ENCODE assay signal across 1 fruit fly cellular context in the genomic region with DNA sequence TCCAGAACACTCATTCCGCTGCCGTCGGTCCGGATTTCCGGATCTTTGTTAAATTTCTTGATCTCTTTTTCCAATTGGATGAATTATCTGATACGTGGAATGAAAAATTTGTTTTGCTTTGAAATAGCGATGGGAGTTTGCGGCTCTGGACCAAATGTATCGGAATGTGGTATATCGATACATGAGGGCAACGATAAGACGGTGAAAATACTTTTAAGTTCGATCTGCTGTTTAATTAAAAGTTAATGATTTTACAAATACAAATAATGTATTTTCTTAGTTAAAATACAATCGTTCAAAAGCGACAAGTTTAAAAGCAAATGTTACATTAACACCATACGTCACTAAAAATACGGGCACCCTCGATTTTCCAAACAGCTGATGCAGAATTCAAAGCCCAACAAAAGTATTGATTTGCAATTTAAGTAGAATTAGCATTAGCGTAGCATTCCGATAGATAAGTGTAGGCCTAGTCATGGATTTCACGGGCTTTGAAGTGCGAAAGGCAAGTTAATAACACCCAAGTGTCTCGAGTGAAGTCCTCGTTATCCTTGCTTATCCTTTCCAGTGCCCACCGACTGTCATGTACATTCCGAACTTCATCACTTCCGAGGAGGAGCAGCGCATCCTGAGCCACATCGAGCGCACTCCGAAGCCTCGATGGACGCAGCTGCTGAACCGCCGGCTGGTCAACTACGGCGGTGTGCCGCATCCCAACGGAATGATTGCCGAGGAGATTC.
A peak's percentile ranks its signal among the peaks of the same experiment; 100 is the strongest.
TF ChIP-seq lines count a peak whose summit lies in the region.

Gene Cog4 (minus strand): TSS at position 139 of the 740 bp plus-strand sequence.
Gene CG6144 (plus strand): TSS at position 211 of the 740 bp plus-strand sequence.

TF ChIP-seq in whole organism, embryonic, 481 proteins besides CTCF, POLR2A, EP300 and RAD21 (continued from another document and continues in another):
- TF ChIP-seq Oaz (GFP tag; IDR thresholded peaks at IDR 0.05; lab: Robert Waterston, UW) (no peak), p53 (GFP tag; optimal IDR thresholded peaks at IDR 0.05; lab: Kevin White, UChicago) (no peak), Mes4 (GFP tag; optimal IDR thresholded peaks at IDR 0.05; lab: Kevin White, UChicago) (no peak), Poxn (GFP tag; IDR thresholded peaks at IDR 0.05; lab: Robert Waterston, UW) (no peak), CG7839 (tag; optimal IDR thresholded peaks at IDR 0.05; lab: Kevin White, UChicago) (no peak), gcm (GFP tag; optimal IDR thresholded peaks at IDR 0.05; lab: Kevin White, UChicago) (no peak), zfh1 (GFP tag; IDR thresholded peaks at IDR 0.05; lab: Robert Waterston, UW) (0 out of 3 replicates have a peak, but pooled peaks have one; percentile 43), Neu2 (GFP tag; optimal IDR thresholded peaks at IDR 0.05; lab: Kevin White, UChicago; ENCODE audit: borderline replicate concordance) (no peak), HLH4C (GFP tag; IDR thresholded peaks at IDR 0.05; lab: Robert Waterston, UW; ENCODE audit: partially characterized antibody) (peak; percentile 79), CG4707 (GFP tag; optimal IDR thresholded peaks at IDR 0.05; lab: Kevin White, UChicago) (no peak), danr (GFP tag; IDR thresholded peaks at IDR 0.05; lab: Robert Waterston, UW) (no peak), dimm (GFP tag; IDR thresholded peaks at IDR 0.05; lab: Robert Waterston, UW) (no peak), Bdp1 (GFP tag; optimal IDR thresholded peaks at IDR 0.05; lab: Kevin White, UChicago) (no peak), fd96Cb (tag; optimal IDR thresholded peaks at IDR 0.05; lab: Kevin White, UChicago) (no peak), CG6654 (GFP tag; optimal IDR thresholded peaks at IDR 0.05; lab: Kevin White, UChicago) (no peak), D19B (GFP tag; optimal IDR thresholded peaks at IDR 0.05; lab: Kevin White, UChicago) (no peak), peb (GFP tag; IDR thresholded peaks at IDR 0.05; lab: Robert Waterston, UW) (no peak), CG18011 (GFP tag; optimal IDR thresholded peaks at IDR 0.05; lab: Kevin White, UChicago) (no peak), HLH54F (GFP tag; optimal IDR thresholded peaks at IDR 0.05; lab: Kevin White, UChicago) (no peak), dm (GFP tag; optimal IDR thresholded peaks at IDR 0.05; lab: Kevin White, UChicago) (no peak), CG34422 (GFP tag; IDR thresholded peaks at IDR 0.05; lab: Robert Waterston, UW) (peak; percentile 55; the same call in 1 of the 3 replicates), Sin3A (optimal IDR thresholded peaks at IDR 0.05; lab: Kevin White, UChicago) (peak; percentile 64), slbo (GFP tag; IDR thresholded peaks at IDR 0.05; lab: Robert Waterston, UW) (peak; percentile 51; the same call in 1 of the 2 replicates), CG17829 (tag; optimal IDR thresholded peaks at IDR 0.05; lab: Kevin White, UChicago) (peak; percentile 27), psq (GFP tag; optimal IDR thresholded peaks at IDR 0.05; lab: Kevin White, UChicago) (no peak), ERR (GFP tag; optimal IDR thresholded peaks at IDR 0.05; lab: Kevin White, UChicago) (no peak), CG15269 (tag; optimal IDR thresholded peaks at IDR 0.05; lab: Kevin White, UChicago) (no peak), unc-4 (GFP tag; IDR thresholded peaks at IDR 0.05; lab: Robert Waterston, UW; ENCODE audit: partially characterized antibody) (peak; percentile 83), CG16813 (GFP tag; IDR thresholded peaks at IDR 0.05; lab: Robert Waterston, UW; ENCODE audit: partially characterized antibody) (peak; percentile 71), CG10543 (GFP tag; optimal IDR thresholded peaks at IDR 0.05; lab: Kevin White, UChicago) (no peak), CG13287 (GFP tag; IDR thresholded peaks at IDR 0.05; lab: Robert Waterston, UW; ENCODE audit: partially characterized antibody) (peak; percentile 88), CG14014 (GFP tag; IDR thresholded peaks at IDR 0.05; lab: Robert Waterston, UW) (peak; percentile 72), CG16779 (GFP tag; IDR thresholded peaks at IDR 0.05; lab: Robert Waterston, UW) (no peak), ind (GFP tag; optimal IDR thresholded peaks at IDR 0.05; lab: Kevin White, UChicago) (no peak), Hmx (GFP tag; optimal IDR thresholded peaks at IDR 0.05; lab: Kevin White, UChicago) (peak; percentile 41), ewg (GFP tag; optimal IDR thresholded peaks at IDR 0.05; lab: Kevin White, UChicago) (no peak), row (GFP tag; IDR thresholded peaks at IDR 0.05; lab: Robert Waterston, UW) (peak; percentile 84), E2f2 (GFP tag; IDR thresholded peaks at IDR 0.05; lab: Robert Waterston, UW) (peak; percentile 52), CHES-1-like (GFP tag; optimal IDR thresholded peaks at IDR 0.05; lab: Kevin White, UChicago) (peak; percentile 3), Asciz (GFP tag; optimal IDR thresholded peaks at IDR 0.05; lab: Kevin White, UChicago) (no peak), ranshi (GFP tag; IDR thresholded peaks at IDR 0.05; lab: Robert Waterston, UW) (peak; percentile 82; the same call in 1 of the 2 replicates), Opbp (GFP tag; IDR thresholded peaks at IDR 0.05; lab: Robert Waterston, UW; ENCODE audit: partially characterized antibody) (peak; percentile 68), Dfd (GFP tag; optimal IDR thresholded peaks at IDR 0.05; lab: Kevin White, UChicago) (no peak), CG18476 (GFP tag; optimal IDR thresholded peaks at IDR 0.05; lab: Kevin White, UChicago) (peak; percentile 0), Bteb2 (GFP tag; optimal IDR thresholded peaks at IDR 0.05; lab: Kevin White, UChicago) (no peak), Nf-YA (GFP tag; IDR thresholded peaks at IDR 0.05; lab: Robert Waterston, UW) (no peak), CG15011 (GFP tag; optimal IDR thresholded peaks at IDR 0.05; lab: Kevin White, UChicago) (no peak), lov (optimal IDR thresholded peaks at IDR 0.05; lab: Kevin White, UChicago) (no peak), lov (GFP tag; IDR thresholded peaks at IDR 0.05; lab: Robert Waterston, UW) (no peak), Six4 (GFP tag; optimal IDR thresholded peaks at IDR 0.05; lab: Kevin White, UChicago) (no peak), CG10462 (GFP tag; optimal IDR thresholded peaks at IDR 0.05; lab: Kevin White, UChicago) (no peak), wdn (GFP tag; IDR thresholded peaks at IDR 0.05; lab: Robert Waterston, UW) (no peak), CG11247 (GFP tag; IDR thresholded peaks at IDR 0.05; lab: Robert Waterston, UW) (no peak), CG12104 (GFP tag; optimal IDR thresholded peaks at IDR 0.05; lab: Kevin White, UChicago) (no peak), CG43689 (GFP tag; IDR thresholded peaks at IDR 0.05; lab: Robert Waterston, UW) (no peak), CG3407 (GFP tag; optimal IDR thresholded peaks at IDR 0.05; lab: Kevin White, UChicago) (no peak), Awh (GFP tag; IDR thresholded peaks at IDR 0.05; lab: Robert Waterston, UW) (no peak), eyg (GFP tag; optimal IDR thresholded peaks at IDR 0.05; lab: Kevin White, UChicago) (no peak), trh (GFP tag; optimal IDR thresholded peaks at IDR 0.05; lab: Kevin White, UChicago) (no peak), CG6272 (GFP tag; IDR thresholded peaks at IDR 0.05; lab: Robert Waterston, UW) (no peak), kay (GFP tag; optimal IDR thresholded peaks at IDR 0.05; lab: Kevin White, UChicago) (peak; percentile 30), sna (GFP tag; IDR thresholded peaks at IDR 0.05; lab: Robert Waterston, UW; ENCODE audit: partially characterized antibody) (peak; percentile 84), Dbx (GFP tag; IDR thresholded peaks at IDR 0.05; lab: Robert Waterston, UW) (peak; percentile 68; the same call in 2 of the 3 replicates), CG6683 (GFP tag; optimal IDR thresholded peaks at IDR 0.05; lab: Kevin White, UChicago) (no peak), al (GFP tag; IDR thresholded peaks at IDR 0.05; lab: Robert Waterston, UW) (0 out of 2 replicates have a peak, but pooled peaks have one; percentile 17), ac (GFP tag; optimal IDR thresholded peaks at IDR 0.05; lab: Kevin White, UChicago) (no peak), CG1024 (GFP tag; IDR thresholded peaks at IDR 0.05; lab: Robert Waterston, UW) (no peak), Kr (GFP tag; optimal IDR thresholded peaks at IDR 0.05; lab: Kevin White, UChicago) (no peak), CG14965 (GFP tag; optimal IDR thresholded peaks at IDR 0.05; lab: Kevin White, UChicago; ENCODE audit: borderline replicate concordance) (no peak), CG4730 (GFP tag; IDR thresholded peaks at IDR 0.05; lab: Robert Waterston, UW) (no peak), CG13296 (GFP tag; optimal IDR thresholded peaks at IDR 0.05; lab: Kevin White, UChicago) (no peak), so (GFP tag; IDR thresholded peaks at IDR 0.05; lab: Robert Waterston, UW) (no peak), zfh2 (GFP tag; optimal IDR thresholded peaks at IDR 0.05; lab: Kevin White, UChicago) (peak; percentile 6), CG34224 (GFP tag; IDR thresholded peaks at IDR 0.05; lab: Robert Waterston, UW; ENCODE audit: partially characterized antibody) (peak; percentile 82), hbn (GFP tag; IDR thresholded peaks at IDR 0.05; lab: Robert Waterston, UW; ENCODE audit: partially characterized antibody) (peak; percentile 82), CG12219 (GFP tag; optimal IDR thresholded peaks at IDR 0.05; lab: Kevin White, UChicago) (no peak), CG11695 (GFP tag; IDR thresholded peaks at IDR 0.05; lab: Robert Waterston, UW) (no peak), nerfin-2 (GFP tag; IDR thresholded peaks at IDR 0.05; lab: Robert Waterston, UW; ENCODE audit: partially characterized antibody) (peak; percentile 51; the same call in 1 of the 2 replicates), z (GFP tag; IDR thresholded peaks at IDR 0.05; lab: Robert Waterston, UW) (no peak), CG2199 (GFP tag; IDR thresholded peaks at IDR 0.05; lab: Robert Waterston, UW) (no peak), D (optimal IDR thresholded peaks at IDR 0.05; lab: Kevin White, UChicago) (no peak), D (GFP tag; optimal IDR thresholded peaks at IDR 0.05; lab: Kevin White, UChicago) (no peak), CG7372 (GFP tag; IDR thresholded peaks at IDR 0.05; lab: Robert Waterston, UW) (no peak), D19A (tag; optimal IDR thresholded peaks at IDR 0.05; lab: Kevin White, UChicago) (no peak), maf-S (GFP tag; optimal IDR thresholded peaks at IDR 0.05; lab: Kevin White, UChicago) (no peak), Hand (GFP tag; optimal IDR thresholded peaks at IDR 0.05; lab: Kevin White, UChicago) (no peak), CG6254 (GFP tag; optimal IDR thresholded peaks at IDR 0.05; lab: Kevin White, UChicago) (no peak), mirr (GFP tag; optimal IDR thresholded peaks at IDR 0.05; lab: Kevin White, UChicago) (no peak), Lim3 (GFP tag; IDR thresholded peaks at IDR 0.05; lab: Robert Waterston, UW) (no peak), ssp (GFP tag; IDR thresholded peaks at IDR 0.05; lab: Robert Waterston, UW) (no peak), Dip2 (GFP tag; IDR thresholded peaks at IDR 0.05; lab: Robert Waterston, UW) (no peak), NfI (GFP tag; optimal IDR thresholded peaks at IDR 0.05; lab: Kevin White, UChicago) (no peak), run (tag; optimal IDR thresholded peaks at IDR 0.05; lab: Kevin White, UChicago) (no peak), stc (GFP tag; IDR thresholded peaks at IDR 0.05; lab: Robert Waterston, UW) (no peak), Ravus (GFP tag; IDR thresholded peaks at IDR 0.05; lab: Robert Waterston, UW) (no peak), bcd (GFP tag; optimal IDR thresholded peaks at IDR 0.05; lab: Kevin White, UChicago) (no peak), Hmr (GFP tag; optimal IDR thresholded peaks at IDR 0.05; lab: Kevin White, UChicago) (no peak), shn (GFP tag; optimal IDR thresholded peaks at IDR 0.05; lab: Kevin White, UChicago) (no peak), Ssrp (tag; optimal IDR thresholded peaks at IDR 0.05; lab: Kevin White, UChicago) (no peak), dmrt99B (tag; optimal IDR thresholded peaks at IDR 0.05; lab: Kevin White, UChicago) (no peak), CG10654 (GFP tag; optimal IDR thresholded peaks at IDR 0.05; lab: Kevin White, UChicago) (no peak), chn (GFP tag; optimal IDR thresholded peaks at IDR 0.05; lab: Kevin White, UChicago) (no peak), CG7928 (GFP tag; optimal IDR thresholded peaks at IDR 0.05; lab: Kevin White, UChicago) (no peak), CG18764 (GFP tag; optimal IDR thresholded peaks at IDR 0.05; lab: Kevin White, UChicago) (no peak), dmrt11E (tag; optimal IDR thresholded peaks at IDR 0.05; lab: Kevin White, UChicago) (no peak), CG6765 (GFP tag; optimal IDR thresholded peaks at IDR 0.05; lab: Kevin White, UChicago) (no peak), YL-1 (GFP tag; optimal IDR thresholded peaks at IDR 0.05; lab: Kevin White, UChicago) (peak; percentile 56), Xrp1 (GFP tag; IDR thresholded peaks at IDR 0.05; lab: Robert Waterston, UW) (peak; percentile 53; the same call in 1 of the 2 replicates), CG8281 (tag; optimal IDR thresholded peaks at IDR 0.05; lab: Kevin White, UChicago) (no peak), B-H1 (GFP tag; IDR thresholded peaks at IDR 0.05; lab: Robert Waterston, UW) (no peak), cas (GFP tag; IDR thresholded peaks at IDR 0.05; lab: Robert Waterston, UW) (no peak), CG15073 (GFP tag; optimal IDR thresholded peaks at IDR 0.05; lab: Kevin White, UChicago) (no peak), HmgZ (tag; optimal IDR thresholded peaks at IDR 0.05; lab: Kevin White, UChicago) (no peak), toy (GFP tag; IDR thresholded peaks at IDR 0.05; lab: Robert Waterston, UW) (no peak), lbe (GFP tag; optimal IDR thresholded peaks at IDR 0.05; lab: Kevin White, UChicago) (no peak), Med (GFP tag; lab: Kevin White, UChicago) (peak; percentile 63), gsb-n (tag; optimal IDR thresholded peaks at IDR 0.05; lab: Kevin White, UChicago) (no peak), CG12942 (GFP tag; optimal IDR thresholded peaks at IDR 0.05; lab: Kevin White, UChicago) (no peak), Mad (GFP tag; optimal IDR thresholded peaks at IDR 0.05; lab: Kevin White, UChicago) (no peak), Ets97D (GFP tag; optimal IDR thresholded peaks at IDR 0.05; lab: Kevin White, UChicago) (peak; percentile 29), Taf1 (GFP tag; IDR thresholded peaks at IDR 0.05; lab: Robert Waterston, UW) (no peak), CG11560 (tag; IDR thresholded peaks at IDR 0.05; lab: Robert Waterston, UW) (no peak), CG10979 (tag; optimal IDR thresholded peaks at IDR 0.05; lab: Kevin White, UChicago) (peak; percentile 14), CG10959 (GFP tag; IDR thresholded peaks at IDR 0.05; lab: Robert Waterston, UW) (no peak), pita (GFP tag; optimal IDR thresholded peaks at IDR 0.05; lab: Kevin White, UChicago) (no peak), Antp (GFP tag; optimal IDR thresholded peaks at IDR 0.05; lab: Kevin White, UChicago) (no peak)
